Fruit fly (Drosophila melanogaster) whole organism, adult: ENCODE measurements around the gene CG14969.

ENCODE experiments used
- CG11617 ChIP-seq: fragments of 200-800 bp; sonication (Bioruptor generic); optimal IDR thresholded peaks from 2 replicates; lab custom pipeline; 2017; ENCODE audit warnings: mild to moderate bottlenecking, missing biosample characterization, missing genetic modification reagents, missing genetic modification characterization
- CG12768 ChIP-seq: fragments of 200-800 bp; sonication (Bioruptor generic); optimal IDR thresholded peaks from 2 replicates; lab custom pipeline; 2017; ENCODE audit warnings: missing biosample characterization, missing genetic modification characterization, mild to moderate bottlenecking, moderate library complexity, missing genetic modification reagents
- CG14711 ChIP-seq: fragments of 200-800 bp; sonication (Bioruptor generic); optimal IDR thresholded peaks from 2 replicates; lab custom pipeline; 2018; ENCODE audit warnings: missing biosample characterization, mild to moderate bottlenecking, missing genetic modification characterization, moderate library complexity
- CG1620 ChIP-seq: fragments of 200-800 bp; sonication (Bioruptor generic); optimal IDR thresholded peaks from 2 replicates; lab custom pipeline; 2016; ENCODE audit warnings: missing biosample characterization, missing genetic modification characterization
- CG33017 ChIP-seq: fragments of 200-800 bp; sonication (Bioruptor generic); optimal IDR thresholded peaks from 2 replicates; lab custom pipeline; 2018; ENCODE audit warnings: missing biosample characterization, mild to moderate bottlenecking, missing genetic modification characterization, moderate library complexity
- CG5204 ChIP-seq: fragments of 200-800 bp; sonication (Bioruptor generic); optimal IDR thresholded peaks from 2 replicates; lab custom pipeline; 2016; ENCODE audit warnings: missing biosample characterization, missing genetic modification characterization
- CG7045 ChIP-seq: fragments of 200-800 bp; sonication (Bioruptor generic); optimal IDR thresholded peaks from 2 replicates; lab custom pipeline; 2017; ENCODE audit warnings: missing biosample characterization, mild to moderate bottlenecking, missing genetic modification characterization
- CG7101 ChIP-seq: fragments of 200-800 bp; sonication (Bioruptor generic); optimal IDR thresholded peaks from 2 replicates; lab custom pipeline; 2018; ENCODE audit warnings: missing biosample characterization, mild to moderate bottlenecking, missing genetic modification characterization, moderate library complexity
- Clk ChIP-seq: fragments of 200-800 bp; sonication (Bioruptor generic); optimal IDR thresholded peaks from 2 replicates; lab custom pipeline; 2017; ENCODE audit warnings: missing biosample characterization, missing genetic modification characterization
- Crg-1 ChIP-seq: fragments of 200-800 bp; sonication (Bioruptor generic); optimal IDR thresholded peaks from 2 replicates; lab custom pipeline; 2016; ENCODE audit warnings: missing biosample characterization, missing genetic modification characterization
- Hr96 ChIP-seq: fragments of 200-800 bp; sonication (Bioruptor generic); optimal IDR thresholded peaks from 2 replicates; lab custom pipeline; 2016; ENCODE audit warnings: missing biosample characterization, missing genetic modification characterization
- Mnt ChIP-seq: fragments of 200-800 bp; sonication (Bioruptor generic); optimal IDR thresholded peaks from 2 replicates; lab custom pipeline; 2016; ENCODE audit warnings: missing biosample characterization, mild to moderate bottlenecking, missing genetic modification characterization
- bab1 ChIP-seq: fragments of 200-800 bp; sonication (Bioruptor generic); optimal IDR thresholded peaks from 3 replicates; lab custom pipeline; 2019; ENCODE audit warnings: missing biosample characterization, mild to moderate bottlenecking, missing genetic modification characterization, moderate library complexity
- cic ChIP-seq: fragments of 200-800 bp; sonication (Bioruptor generic); optimal IDR thresholded peaks from 2 replicates; lab custom pipeline; 2017; ENCODE audit warnings: missing biosample characterization, mild to moderate bottlenecking, missing genetic modification characterization, moderate library complexity
- cnc ChIP-seq, 2 experiments: fragments of >200 bp; optimal IDR thresholded peaks; 2 replicates each; lab custom pipeline; 2017
- kay ChIP-seq: fragments of 200-800 bp; sonication (Bioruptor generic); peaks from one replicate; lab custom pipeline; 2016; ENCODE audit warnings: missing biosample characterization, missing genetic modification characterization, borderline replicate concordance
- ovo ChIP-seq: fragments of 200-800 bp; sonication (Bioruptor generic); optimal IDR thresholded peaks from 2 replicates; lab custom pipeline; 2016; ENCODE audit warnings: missing biosample characterization, missing genetic modification characterization
- pad ChIP-seq: fragments of 200-800 bp; sonication (Bioruptor generic); optimal IDR thresholded peaks from 3 replicates; lab custom pipeline; 2017; ENCODE audit warnings: missing biosample characterization, missing genetic modification characterization, mild to moderate bottlenecking, moderate library complexity, missing genetic modification reagents
- tj ChIP-seq: fragments of 200-800 bp; sonication (Bioruptor generic); optimal IDR thresholded peaks from 3 replicates; lab custom pipeline; 2017; ENCODE audit warnings: missing biosample characterization, mild to moderate bottlenecking, missing genetic modification characterization, moderate library complexity
- toe ChIP-seq: fragments of 200-800 bp; sonication (Bioruptor generic); optimal IDR thresholded peaks from 2 replicates; lab custom pipeline; 2016; ENCODE audit warnings: missing biosample characterization, missing genetic modification characterization

Gene CG14969

dm6 chr3L:3334784-3335183 lies at the start of gene CG14969:
Gene CG14969, minus strand, starts transcription at chr3L:3334978.
- TF ChIP-seq CG14711 (tag; lab: Kevin White, UChicago) = no peak
- peak; percentile 80 for TF ChIP-seq bab1
- no peak for TF ChIP-seq CG7045

- TF ChIP-seq ovo (GFP tag; lab: Kevin White, UChicago) = no peak
- TF ChIP-seq CG14711 (tag; lab: Kevin White, UChicago) = no peak
- no peak for TF ChIP-seq cnc (optimal IDR thresholded peaks at IDR 0.05; lab: Kevin White, UChicago)
- no peak for TF ChIP-seq tj
- TF ChIP-seq CG11617 (GFP tag; lab: Kevin White, UChicago) = no peak
- no peak for TF ChIP-seq CG1620 (GFP tag; lab: Kevin White, UChicago)
- TF ChIP-seq toe = no peak
- TF ChIP-seq CG12768 (GFP tag; lab: Kevin White, UChicago) = no peak
- TF ChIP-seq pad (GFP tag; lab: Kevin White, UChicago) = no peak
- TF ChIP-seq Mnt = no peak
Observed at dm6 chr3L:3383965-3384595, 49.3 kb upstream of the CG14969 start.

dm6 chr3L:3382489-3382879 lies 47.7 kb upstream of the CG14969 start:
- TF ChIP-seq bab1 = no peak
- TF ChIP-seq kay (GFP tag; lab: Kevin White, UChicago) = peak; percentile 62

- no peak for TF ChIP-seq Crg-1 (GFP tag; lab: Kevin White, UChicago)
- no peak for TF ChIP-seq CG12768 (GFP tag; lab: Kevin White, UChicago)
- TF ChIP-seq CG5204 (GFP tag; lab: Kevin White, UChicago) = no peak
- no peak for TF ChIP-seq CG7045
- no peak for TF ChIP-seq pad (GFP tag; lab: Kevin White, UChicago)
- no peak for TF ChIP-seq Mnt
Observed at dm6 chr3L:3381869-3382488, 47.2 kb upstream of the CG14969 start.

- TF ChIP-seq CG5204 (GFP tag; lab: Kevin White, UChicago) (no peak), Hr96 (GFP tag; lab: Kevin White, UChicago) (no peak), CG7045 (no peak), cnc (optimal IDR thresholded peaks at IDR 0.05; lab: Kevin White, UChicago) (no peak), kay (GFP tag; lab: Kevin White, UChicago) (no peak), ovo (GFP tag; lab: Kevin White, UChicago) (no peak), Crg-1 (GFP tag; lab: Kevin White, UChicago) (no peak), tj (no peak), CG7101 (tag; lab: Kevin White, UChicago) (no peak), Clk (GFP tag; lab: Kevin White, UChicago) (no peak), pad (GFP tag; lab: Kevin White, UChicago) (no peak)
Observed at dm6 chr3L:3380225-3381043, 45.7 kb upstream of the CG14969 start.

dm6 chr3L:3377965-3378292 lies 43.2 kb upstream of the CG14969 start, which contains the start of gene Ids:
Gene Ids, plus strand, starts transcription at chr3L:3378268.
- no peak for TF ChIP-seq ovo (GFP tag; lab: Kevin White, UChicago)
- TF ChIP-seq CG33017 (tag; lab: Kevin White, UChicago) = peak; percentile 64
- TF ChIP-seq CG12768 (GFP tag; lab: Kevin White, UChicago) = peak; percentile 52
- TF ChIP-seq cic = no peak
- TF ChIP-seq kay (GFP tag; lab: Kevin White, UChicago) = no peak
- no peak for TF ChIP-seq toe
- peak; percentile 39 for TF ChIP-seq CG14711 (tag; lab: Kevin White, UChicago)
- peak; percentile 14 for TF ChIP-seq tj
- no peak for TF ChIP-seq CG7045
- TF ChIP-seq CG1620 (GFP tag; lab: Kevin White, UChicago) = no peak
- no peak for TF ChIP-seq Hr96 (GFP tag; lab: Kevin White, UChicago)
- no peak for TF ChIP-seq cnc (optimal IDR thresholded peaks at IDR 0.05; lab: Kevin White, UChicago)
- TF ChIP-seq bab1 = peak; percentile 59
- TF ChIP-seq Clk (GFP tag; lab: Kevin White, UChicago) = no peak
- no peak for TF ChIP-seq Mnt
- peak; percentile 9 for TF ChIP-seq Crg-1 (GFP tag; lab: Kevin White, UChicago)
- no peak for TF ChIP-seq CG5204 (GFP tag; lab: Kevin White, UChicago)
- TF ChIP-seq pad (GFP tag; lab: Kevin White, UChicago) = no peak
- peak; percentile 25 for TF ChIP-seq CG11617 (GFP tag; lab: Kevin White, UChicago)
- TF ChIP-seq CG7101 (tag; lab: Kevin White, UChicago) = peak; percentile 50
